Fruit fly (Drosophila melanogaster) whole organism, embryonic: Measurements from ENCODE around the gene CG42798.

Source experiments
- Aef1 ChIP-seq: fragments of 200-800 bp; sonication (Bioruptor generic); IDR thresholded peaks from 3 replicates; pipeline ENCODE4 v1.3.6; 2022; ENCODE audit warnings: missing biosample characterization, missing genetic modification characterization
- Awh ChIP-seq: fragments of 200-800 bp; sonication (Bioruptor generic); IDR thresholded peaks from 2 replicates; pipeline ENCODE4, ENCODE4 v1.3.6; 2022; ENCODE audit warnings: missing biosample characterization, missing genetic modification characterization
- Bteb2 ChIP-seq: fragments of 200-800 bp; sonication (Bioruptor generic); optimal IDR thresholded peaks from 2 replicates; lab custom pipeline; 2016; ENCODE audit warnings: missing biosample characterization, missing genetic modification characterization
- CG1024 ChIP-seq: fragments of 200-800 bp; sonication (Bioruptor generic); IDR thresholded peaks from 2 replicates; pipeline ENCODE4 v1.3.6; 2022; ENCODE audit warnings: missing biosample characterization, missing genetic modification characterization
- CG11456 ChIP-seq: fragments of 200-800 bp; sonication (Bioruptor generic); IDR thresholded peaks from 3 replicates; pipeline ENCODE4 v1.3.6; 2022; ENCODE audit warnings: missing biosample characterization, missing genetic modification characterization
- CG12769 ChIP-seq: fragments of 200-800 bp; sonication (Bioruptor generic); optimal IDR thresholded peaks from 2 replicates; lab custom pipeline; 2019; ENCODE audit warnings: missing biosample characterization, mild to moderate bottlenecking, missing genetic modification characterization, moderate library complexity
- CG14441 ChIP-seq: fragments of 200-800 bp; sonication (Bioruptor generic); IDR thresholded peaks from 2 replicates; pipeline ENCODE4 v1.3.6; 2022; ENCODE audit warnings: missing biosample characterization, missing genetic modification characterization
- CG14860 ChIP-seq: fragments of 200-800 bp; sonication (Bioruptor generic); IDR thresholded peaks from 3 replicates; pipeline ENCODE4 v1.3.6; 2022; ENCODE audit warnings: missing biosample characterization, missing genetic modification characterization; ENCODE audit not compliant: partially characterized antibody
- CG1603 ChIP-seq: fragments of 200-800 bp; sonication (Bioruptor generic); optimal IDR thresholded peaks from 2 replicates; lab custom pipeline; 2019; ENCODE audit warnings: missing biosample characterization, mild to moderate bottlenecking, missing genetic modification characterization, moderate library complexity
- CG1647 ChIP-seq: fragments of 200-800 bp; sonication (Bioruptor generic); optimal IDR thresholded peaks from 3 replicates; lab custom pipeline; 2016; ENCODE audit warnings: missing biosample characterization, missing genetic modification characterization
- CG17912 ChIP-seq: fragments of 200-800 bp; sonication (Bioruptor generic); optimal IDR thresholded peaks from 2 replicates; lab custom pipeline; 2018; ENCODE audit warnings: missing biosample characterization, mild to moderate bottlenecking, missing genetic modification characterization
- CG3065 ChIP-seq: fragments of 200-800 bp; sonication (Bioruptor generic); optimal IDR thresholded peaks from 2 replicates; lab custom pipeline; 2016; ENCODE audit warnings: missing biosample characterization, missing genetic modification characterization
- CG31365 ChIP-seq: fragments of 200-800 bp; sonication (Bioruptor generic); optimal IDR thresholded peaks from 2 replicates; lab custom pipeline; 2018; ENCODE audit warnings: missing biosample characterization, mild to moderate bottlenecking, missing genetic modification characterization
- CG33557 ChIP-seq: fragments of 200-800 bp; sonication (Bioruptor generic); optimal IDR thresholded peaks from 2 replicates; lab custom pipeline; 2019; ENCODE audit warnings: missing biosample characterization, mild to moderate bottlenecking, missing genetic modification characterization, moderate library complexity
- CG4328 ChIP-seq: fragments of 200-800 bp; sonication (Bioruptor generic); optimal IDR thresholded peaks from 3 replicates; lab custom pipeline; 2017; ENCODE audit warnings: missing biosample characterization, missing genetic modification reagents, missing genetic modification characterization
- CG4360 ChIP-seq: fragments of 200-800 bp; sonication (Bioruptor generic); IDR thresholded peaks from 2 replicates; pipeline ENCODE4 v1.3.6; 2022; ENCODE audit warnings: missing biosample characterization, missing genetic modification characterization
- CG4617 ChIP-seq: fragments of 200-800 bp; sonication (Bioruptor generic); optimal IDR thresholded peaks from 3 replicates; lab custom pipeline; 2016; ENCODE audit warnings: missing biosample characterization, missing genetic modification characterization, borderline replicate concordance
- CG9215 ChIP-seq: fragments of 200-800 bp; sonication (Bioruptor generic); IDR thresholded peaks from 2 replicates; pipeline ENCODE4 v1.3.6; 2022; ENCODE audit warnings: missing biosample characterization, missing genetic modification characterization
- CHES-1-like ChIP-seq: fragments of 200-800 bp; sonication (Bioruptor generic); optimal IDR thresholded peaks from 2 replicates; lab custom pipeline; 2016; ENCODE audit warnings: missing biosample characterization, missing genetic modification characterization
- Dip2 ChIP-seq: fragments of 200-800 bp; sonication (Bioruptor generic); IDR thresholded peaks from 2 replicates; pipeline ENCODE4 v1.3.6; 2022; ENCODE audit warnings: missing biosample characterization, missing genetic modification characterization
- Drgx ChIP-seq: fragments of 200-800 bp; sonication (Bioruptor generic); IDR thresholded peaks from 2 replicates; pipeline ENCODE4 v1.3.6; 2022; ENCODE audit warnings: missing biosample characterization, missing genetic modification characterization
- E2f1 ChIP-seq: fragments of 200-800 bp; sonication (Bioruptor generic); IDR thresholded peaks from 2 replicates; pipeline ENCODE4 v1.3.6; 2022; ENCODE audit warnings: missing biosample characterization, missing genetic modification characterization
- E2f2 ChIP-seq: fragments of 200-800 bp; sonication (Bioruptor generic); IDR thresholded peaks from 2 replicates; pipeline ENCODE4 v1.3.6; 2022; ENCODE audit warnings: missing biosample characterization, missing genetic modification characterization
- Elba2 ChIP-seq: fragments of 200-800 bp; sonication (Bioruptor generic); optimal IDR thresholded peaks from 3 replicates; lab custom pipeline; 2016; ENCODE audit warnings: missing biosample characterization, missing genetic modification characterization
- Fer1 ChIP-seq: fragments of 200-800 bp; sonication (Bioruptor generic); optimal IDR thresholded peaks from 2 replicates; lab custom pipeline; 2017; ENCODE audit warnings: missing biosample characterization, mild to moderate bottlenecking, missing genetic modification characterization
- Gug ChIP-seq: fragments of 200-800 bp; sonication (Bioruptor generic); IDR thresholded peaks from 4 replicates; pipeline ENCODE4 v1.3.6; 2022; ENCODE audit warnings: missing biosample characterization, missing genetic modification characterization
- Nf-YB ChIP-seq: fragments of 200-800 bp; sonication (Bioruptor generic); optimal IDR thresholded peaks from 3 replicates; lab custom pipeline; 2019; ENCODE audit warnings: missing biosample characterization, mild to moderate bottlenecking, missing genetic modification characterization, moderate library complexity
- Rfx ChIP-seq: fragments of 200-800 bp; sonication (Bioruptor generic); IDR thresholded peaks from 2 replicates; pipeline ENCODE4 v1.3.6; 2022; ENCODE audit warnings: missing biosample characterization, missing genetic modification characterization
- Rx ChIP-seq: fragments of 200-800 bp; sonication (Bioruptor generic); IDR thresholded peaks from 2 replicates; pipeline ENCODE4 v1.3.6; 2022; ENCODE audit warnings: missing biosample characterization, missing genetic modification characterization
- Sox102F ChIP-seq: fragments of 200-800 bp; sonication (Bioruptor generic); optimal IDR thresholded peaks from 2 replicates; lab custom pipeline; 2018; ENCODE audit warnings: missing biosample characterization, mild to moderate bottlenecking, missing genetic modification characterization, moderate library complexity
- ab ChIP-seq: fragments of 200-800 bp; sonication (Bioruptor generic); optimal IDR thresholded peaks from 2 replicates; lab custom pipeline; 2016; ENCODE audit warnings: missing biosample characterization, missing genetic modification characterization
- bab2 ChIP-seq: fragments of 200-800 bp; sonication (Bioruptor generic); optimal IDR thresholded peaks from 2 replicates; lab custom pipeline; 2016; ENCODE audit warnings: missing biosample characterization, missing genetic modification characterization
- chinmo ChIP-seq: fragments of 200-800 bp; sonication (Bioruptor generic); IDR thresholded peaks from 4 replicates; pipeline ENCODE4 v1.3.6; 2022; ENCODE audit warnings: missing biosample characterization, missing genetic modification characterization; ENCODE audit not compliant: partially characterized antibody
- crc ChIP-seq: fragments of 200-800 bp; sonication (Bioruptor generic); optimal IDR thresholded peaks from 2 replicates; lab custom pipeline; 2016; ENCODE audit warnings: missing biosample characterization, missing genetic modification characterization
- dati ChIP-seq: fragments of 200-800 bp; sonication (Bioruptor generic); IDR thresholded peaks from 2 replicates; pipeline ENCODE4 v1.3.6; 2022; ENCODE audit warnings: missing biosample characterization, missing genetic modification characterization
- dimm ChIP-seq: fragments of 200-800 bp; sonication (Bioruptor generic); IDR thresholded peaks from 2 replicates; pipeline ENCODE4 v1.3.6; 2022; ENCODE audit warnings: missing biosample characterization, missing genetic modification characterization
- eyg ChIP-seq: fragments of 200-800 bp; sonication (Bioruptor generic); optimal IDR thresholded peaks from 3 replicates; lab custom pipeline; 2016; ENCODE audit warnings: missing biosample characterization, missing genetic modification characterization
- gsb ChIP-seq: fragments of 200-800 bp; sonication (Bioruptor generic); IDR thresholded peaks from 2 replicates; pipeline ENCODE4 v1.3.6; 2022; ENCODE audit warnings: missing biosample characterization, missing genetic modification characterization
- inv ChIP-seq: fragments of 200-800 bp; sonication (Bioruptor generic); IDR thresholded peaks from 2 replicates; pipeline ENCODE4 v1.3.6; 2022; ENCODE audit warnings: missing biosample characterization, missing genetic modification characterization; ENCODE audit not compliant: partially characterized antibody
- kay ChIP-seq: fragments of 200-800 bp; sonication (Bioruptor generic); optimal IDR thresholded peaks from 2 replicates; lab custom pipeline; 2016; ENCODE audit warnings: missing biosample characterization, missing genetic modification characterization
- ken ChIP-seq: fragments of 200-800 bp; sonication (Bioruptor generic); IDR thresholded peaks from 3 replicates; pipeline ENCODE4 v1.3.6; 2022; ENCODE audit warnings: missing biosample characterization, missing genetic modification characterization
- org-1 ChIP-seq: fragments of 200-800 bp; sonication (Bioruptor generic); optimal IDR thresholded peaks from 2 replicates; lab custom pipeline; 2017; ENCODE audit warnings: missing biosample characterization, missing genetic modification characterization
- otp ChIP-seq: fragments of 200-800 bp; sonication (Bioruptor generic); IDR thresholded peaks from 3 replicates; pipeline ENCODE4, ENCODE4 v1.3.6; 2022; ENCODE audit warnings: missing biosample characterization, missing genetic modification characterization
- row ChIP-seq: fragments of 200-800 bp; sonication (Bioruptor generic); IDR thresholded peaks from 3 replicates; pipeline ENCODE4 v1.3.6; 2022; ENCODE audit warnings: missing biosample characterization, missing genetic modification characterization
- sd ChIP-seq: fragments of 200-800 bp; sonication (Bioruptor generic); optimal IDR thresholded peaks from 3 replicates; lab custom pipeline; 2018; ENCODE audit warnings: missing biosample characterization, mild to moderate bottlenecking, missing genetic modification characterization, moderate library complexity
- z ChIP-seq: fragments of 200-800 bp; sonication (Bioruptor generic); IDR thresholded peaks from 3 replicates; pipeline ENCODE4 v1.3.6; 2022; ENCODE audit warnings: missing biosample characterization, missing genetic modification characterization
- zfh2 ChIP-seq: fragments of 200-800 bp; sonication (Bioruptor generic); optimal IDR thresholded peaks from 2 replicates; lab custom pipeline; 2016; ENCODE audit warnings: missing biosample characterization, missing genetic modification characterization

CG42798 gene

DNA sequence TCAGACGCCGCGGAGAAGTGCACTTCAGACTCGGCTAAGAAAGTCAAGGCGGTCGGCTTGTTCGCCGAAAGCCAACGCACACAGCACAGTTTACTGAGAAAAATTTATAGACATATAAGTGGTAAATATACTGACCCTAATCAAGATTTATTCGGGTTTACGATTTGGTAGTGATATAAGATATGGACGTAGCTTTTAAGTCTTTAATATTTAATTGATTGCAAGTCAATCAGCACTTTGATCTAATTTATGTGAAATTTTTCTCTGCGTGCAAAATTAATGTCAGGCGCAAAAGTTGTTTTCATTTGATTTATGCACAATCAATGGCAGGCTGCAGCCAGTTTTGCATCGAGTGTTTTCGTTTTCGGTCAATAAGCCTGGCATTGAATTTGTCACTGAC lies 24.0 kb downstream of the CG42798 start:
- TF ChIP-seq ken (GFP tag; lab: Robert Waterston, UW) = no peak
- TF ChIP-seq E2f2 (GFP tag; lab: Robert Waterston, UW) = no peak
- TF ChIP-seq Drgx (GFP tag; lab: Robert Waterston, UW) = peak; percentile 68

DNA sequence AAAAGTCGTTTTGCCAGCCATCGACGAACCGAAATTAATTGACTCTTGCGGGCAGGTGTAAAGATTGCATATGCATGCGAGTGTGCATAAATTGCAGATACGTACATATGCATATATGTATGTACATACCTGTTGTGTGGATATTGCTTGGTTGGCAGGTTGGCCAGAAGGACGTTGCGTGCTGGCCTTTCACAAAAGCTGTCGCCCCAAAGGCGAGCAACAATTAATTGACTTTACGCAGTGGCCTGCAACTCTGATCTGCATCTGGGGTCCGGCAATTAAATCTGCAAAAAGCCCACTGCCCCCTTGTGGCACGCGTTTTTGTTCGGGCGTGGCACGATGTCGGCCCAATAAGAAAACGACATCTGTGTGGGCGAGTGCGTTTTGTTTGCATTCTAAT lies 26.6 kb downstream of the CG42798 start:
- peak; percentile 31 for TF ChIP-seq Elba2
- no peak for TF ChIP-seq otp (GFP tag; lab: Robert Waterston, UW)
- TF ChIP-seq CG11456 = 0 out of 3 replicates have a peak, but pooled peaks have one; percentile 9

DNA sequence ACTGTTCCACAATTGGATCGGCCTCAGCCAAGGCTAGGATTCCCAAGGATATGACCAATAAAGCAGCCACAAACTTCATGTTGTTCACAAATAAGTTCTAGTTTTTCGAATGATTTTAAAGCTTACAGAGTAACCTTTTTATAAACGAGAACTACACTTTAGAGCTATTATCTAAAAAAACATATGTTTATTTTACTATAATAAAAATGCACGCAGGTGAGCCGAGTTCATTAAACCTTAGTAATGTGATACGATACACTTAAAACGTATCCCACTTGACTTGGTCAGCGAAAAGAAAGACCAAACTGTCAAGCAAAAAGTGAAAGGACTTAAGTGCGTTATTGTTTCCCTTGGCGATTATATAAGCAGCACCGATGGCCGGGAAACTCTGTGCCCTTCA lies 27.9 kb downstream of the CG42798 start, which contains the start of gene CG44090:
Gene CG44090, minus strand, starts transcription at position 101 of the 400 bp plus-strand sequence.
- TF ChIP-seq dimm = no peak
- no peak for TF ChIP-seq CHES-1-like (GFP tag; lab: Kevin White, UChicago)
- no peak for TF ChIP-seq kay (GFP tag; lab: Kevin White, UChicago)
- no peak for TF ChIP-seq CG31365 (tag; lab: Kevin White, UChicago)
- TF ChIP-seq inv (GFP tag; lab: Robert Waterston, UW) = no peak
- TF ChIP-seq E2f1 (GFP tag; lab: Robert Waterston, UW) = no peak
- TF ChIP-seq Rfx (GFP tag; lab: Robert Waterston, UW) = no peak
- no peak for TF ChIP-seq Bteb2
- TF ChIP-seq, all 482 proteins: peak for 0

DNA sequence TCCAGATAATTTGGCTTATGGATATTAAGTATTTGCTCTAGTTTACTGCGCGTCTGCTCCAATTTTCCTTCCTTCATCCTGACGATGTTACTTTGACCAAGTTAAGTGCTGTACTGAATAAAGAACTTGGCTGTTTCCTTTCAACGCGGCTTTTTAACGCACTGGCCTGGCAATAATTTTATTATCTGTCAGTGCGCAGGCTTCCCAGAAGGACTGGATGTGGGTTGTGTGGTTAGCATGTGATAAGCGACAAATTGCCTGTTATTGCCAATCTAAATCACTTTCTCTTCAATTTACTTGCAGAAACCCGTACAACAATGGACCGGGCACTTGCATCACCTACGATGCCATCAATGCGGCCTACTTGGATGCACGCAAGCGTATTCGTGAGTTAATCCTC lies 34.1 kb downstream of the CG42798 start, which contains the start of gene CG14331:
Gene CG14331, minus strand, starts transcription at position 101 of the 400 bp plus-strand sequence.
- no peak for TF ChIP-seq CG33557 (GFP tag; lab: Kevin White, UChicago)
- TF ChIP-seq bab2 = no peak
- no peak for TF ChIP-seq Dip2
- TF ChIP-seq org-1 (GFP tag; lab: Kevin White, UChicago) = no peak
- no peak for TF ChIP-seq CG1647 (GFP tag; lab: Kevin White, UChicago)
- no peak for TF ChIP-seq eyg (GFP tag; lab: Kevin White, UChicago)
- TF ChIP-seq z (GFP tag; lab: Robert Waterston, UW) = no peak
- no peak for TF ChIP-seq zfh2 (GFP tag; lab: Kevin White, UChicago)
- no peak for TF ChIP-seq CG1024 (GFP tag; lab: Robert Waterston, UW)
- TF ChIP-seq CG4360 (GFP tag; lab: Robert Waterston, UW) = no peak
- TF ChIP-seq CG1603 = no peak
- TF ChIP-seq Rx (GFP tag; lab: Robert Waterston, UW) = no peak
- TF ChIP-seq crc = no peak
- no peak for TF ChIP-seq Aef1 (GFP tag; lab: Robert Waterston, UW)
- no peak for TF ChIP-seq Gug (GFP tag; lab: Robert Waterston, UW)
- no peak for TF ChIP-seq CG4617 (GFP tag; lab: Kevin White, UChicago)
- TF ChIP-seq row (GFP tag; lab: Robert Waterston, UW) = no peak

DNA sequence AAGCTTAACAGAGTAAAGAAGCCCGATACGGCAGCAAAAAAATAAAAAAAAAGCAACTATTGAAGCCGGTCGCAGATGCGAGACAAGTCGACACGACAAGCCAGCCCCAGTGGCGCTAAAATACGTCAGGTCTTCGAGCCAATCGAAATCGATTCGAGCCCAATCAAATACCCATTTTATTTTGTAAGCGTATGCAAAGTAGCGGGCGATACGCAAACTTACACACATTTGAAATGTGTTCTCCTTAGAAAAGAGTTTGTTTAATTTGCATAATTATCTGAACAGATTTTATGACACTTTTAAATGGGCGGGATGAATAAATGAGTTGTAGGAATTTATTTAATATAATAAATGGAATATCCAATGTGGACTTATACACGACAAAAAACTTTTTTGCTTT lies 41.1 kb downstream of the CG42798 start:
- TF ChIP-seq CG17912 (no peak), Awh (GFP tag; lab: Robert Waterston, UW) (peak; percentile 61), CG14860 (GFP tag; lab: Robert Waterston, UW) (no peak), CG4328 (GFP tag; lab: Kevin White, UChicago) (no peak), dati (no peak), gsb (GFP tag; lab: Robert Waterston, UW) (no peak), chinmo (0 out of 4 replicates have a peak, but pooled peaks have one; percentile 57), ab (GFP tag; lab: Kevin White, UChicago) (no peak), CG9215 (no peak), Fer1 (GFP tag; lab: Kevin White, UChicago) (no peak), CG1603 (no peak), CG14441 (GFP tag; lab: Robert Waterston, UW) (no peak), Sox102F (GFP tag; lab: Kevin White, UChicago) (no peak), Rx (GFP tag; lab: Robert Waterston, UW) (no peak), Nf-YB (no peak), Bteb2 (no peak), sd (tag; lab: Kevin White, UChicago) (peak; percentile 74), CG12769 (tag; lab: Kevin White, UChicago) (peak; percentile 60), CG3065 (GFP tag; lab: Kevin White, UChicago) (no peak)
